Worm (Caenorhabditis elegans): ENCODE measurements around the gene F56B3.9.

- TF ChIP-seq snpc-4 (GFP tag; optimal IDR thresholded peaks at IDR 0.05) (no peak), snpc-4 (tag; optimal IDR thresholded peaks at IDR 0.05) (no peak), F57A8.1 (GFP tag; optimal IDR thresholded peaks at IDR 0.05) (no peak), madf-8 (GFP tag; conservative IDR thresholded peaks at IDR 0.05) (no peak), F23B12.7 (tag; optimal IDR thresholded peaks at IDR 0.05; ENCODE audit: insufficient read depth) (no peak), ccch-3 (GFP tag; optimal IDR thresholded peaks at IDR 0.05) (no peak), him-1 (tag; optimal IDR thresholded peaks at IDR 0.05) (no peak), lsy-27 (tag; optimal IDR thresholded peaks at IDR 0.05; ENCODE audit: borderline replicate concordance, insufficient read depth) (no peak), lin-35 (GFP tag; optimal IDR thresholded peaks at IDR 0.05) (no peak), ceh-58 (GFP tag; IDR thresholded peaks at IDR 0.05) (no peak), D2030.7 (GFP tag; IDR thresholded peaks at IDR 0.05) (no peak)
Observed at ce11 chrIV:749557-749956, 21.6 kb upstream of the F56B3.9 start.
